Worm (Caenorhabditis elegans) whole organism, L2 larva: Measurements from ENCODE around the gene rnh-2.

Experiments
- blmp-1 ChIP-seq: sonication (generic microtip); optimal IDR thresholded peaks from 2 replicates; lab custom pipeline; 2017; ENCODE audit warnings: missing genetic modification characterization, mild to moderate bottlenecking, missing compliant biosample characterization, antibody characterized with exemption, moderate library complexity; ENCODE audit not compliant: insufficient read depth
- dmd-4 ChIP-seq: sonication (generic microtip); optimal IDR thresholded peaks from 2 replicates; lab custom pipeline; 2017; ENCODE audit warnings: missing biosample characterization, missing genetic modification characterization
- elt-3 ChIP-seq: sonication (generic microtip); optimal IDR thresholded peaks from 2 replicates; lab custom pipeline; 2017; ENCODE audit warnings: missing biosample characterization, missing genetic modification characterization
- mab-5 ChIP-seq: fragments of 150-350 bp; optimal IDR thresholded peaks from 2 replicates; lab custom pipeline; 2014; ENCODE audit warnings: missing biosample characterization, missing genetic modification characterization
- mdl-1 ChIP-seq, 2 experiments: fragments of 150-350 bp in 1 of 2; sonication (generic microtip) in 1 of 2; optimal IDR thresholded peaks; 2 replicates each; lab custom pipeline; 2017; ENCODE audit warnings: missing biosample characterization in 2 of 2, missing genetic modification characterization in 2 of 2
- nhr-11 ChIP-seq: fragments of 150-350 bp; optimal IDR thresholded peaks from 2 replicates; lab custom pipeline; 2014; ENCODE audit warnings: missing biosample characterization, missing genetic modification characterization
- snpc-4 ChIP-seq: fragments of 150-350 bp; optimal IDR thresholded peaks from 2 replicates; lab custom pipeline; 2014; ENCODE audit warnings: missing biosample characterization, missing genetic modification characterization
- unc-39 ChIP-seq: fragments of 150-350 bp; optimal IDR thresholded peaks from 2 replicates; lab custom pipeline; 2014; ENCODE audit warnings: missing biosample characterization, missing genetic modification characterization
- ztf-4 ChIP-seq: fragments of 150-350 bp; optimal IDR thresholded peaks from 2 replicates; lab custom pipeline; 2014; ENCODE audit warnings: missing biosample characterization, missing genetic modification characterization

DNA sequence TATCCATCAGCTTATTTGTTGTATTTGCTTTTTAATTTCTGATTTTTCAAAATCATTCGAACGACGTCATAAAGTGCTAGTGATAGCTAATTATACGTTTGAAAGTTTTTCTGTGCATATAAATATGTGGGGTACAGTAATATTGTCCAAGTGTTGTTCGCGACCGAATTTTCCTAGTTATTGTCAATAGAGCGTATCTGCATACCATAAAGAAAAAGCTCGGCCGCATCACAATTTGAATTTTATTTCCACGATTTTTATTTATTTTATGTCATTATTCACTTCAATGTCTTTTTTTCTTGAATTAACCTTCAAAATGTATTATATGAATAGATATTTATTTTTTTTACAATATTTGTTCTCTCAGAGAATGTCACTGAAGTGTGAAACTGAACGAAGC is at the start of gene rnh-2:
- TF ChIP-seq ztf-4 (tag; lab: Kevin White, UChicago) (no peak), snpc-4 (tag; lab: Kevin White, UChicago) (no peak), blmp-1 (no peak), mdl-1 (tag; optimal IDR thresholded peaks at IDR 0.05; lab: Kevin White, UChicago) (no peak), nhr-11 (no peak), elt-3 (tag; lab: Kevin White, UChicago) (no peak), unc-39 (tag; lab: Kevin White, UChicago) (no peak), mab-5 (tag; lab: Kevin White, UChicago) (no peak), dmd-4 (tag; lab: Kevin White, UChicago) (no peak)
